Worm (Caenorhabditis elegans) whole organism, mixed stage, embryonic: ENCODE measurements around the gene F36G9.13.

Experiments used
- M03D4.4 ChIP-seq: sonication (generic microtip); optimal IDR thresholded peaks from 2 replicates; lab custom pipeline; 2017; ENCODE audit warnings: mild to moderate bottlenecking, missing genetic modification characterization, missing compliant biosample characterization
- bed-3 ChIP-seq: fragments of 200-800 bp; sonication (Bioruptor generic); optimal IDR thresholded peaks from 3 replicates; lab custom pipeline; 2018; ENCODE audit warnings: mild to moderate bottlenecking, missing genetic modification characterization, moderate library complexity, missing compliant biosample characterization
- blmp-1 ChIP-seq: fragments of 150-350 bp; optimal IDR thresholded peaks from 2 replicates; lab custom pipeline; 2014; ENCODE audit warnings: missing biosample characterization, missing genetic modification characterization
- ceh-43 ChIP-seq: fragments of 200-800 bp; sonication (Bioruptor generic); optimal IDR thresholded peaks from 2 replicates; lab custom pipeline; 2018; ENCODE audit warnings: mild to moderate bottlenecking, missing genetic modification characterization, moderate library complexity, missing compliant biosample characterization
- ceh-83 ChIP-seq: fragments of 200-800 bp; sonication (Bioruptor generic); optimal IDR thresholded peaks from 2 replicates; lab custom pipeline; 2018; ENCODE audit warnings: mild to moderate bottlenecking, missing genetic modification characterization, missing compliant biosample characterization
- ces-1 ChIP-seq: fragments of 150-350 bp; optimal IDR thresholded peaks from 2 replicates; lab custom pipeline; 2014; ENCODE audit warnings: missing biosample characterization, missing genetic modification reagents, missing genetic modification characterization
- cnd-1 ChIP-seq: fragments of 200-800 bp; sonication (Bioruptor generic); optimal IDR thresholded peaks from 2 replicates; lab custom pipeline; 2018; ENCODE audit warnings: mild to moderate bottlenecking, missing genetic modification characterization, missing compliant biosample characterization
- drap-1 ChIP-seq: fragments of 200-800 bp; sonication (Bioruptor generic); optimal IDR thresholded peaks from 3 replicates; lab custom pipeline; 2018; ENCODE audit warnings: mild to moderate bottlenecking, missing genetic modification characterization, missing compliant biosample characterization
- elt-1 ChIP-seq: sonication (generic microtip); optimal IDR thresholded peaks from 2 replicates; lab custom pipeline; 2017; ENCODE audit warnings: missing genetic modification characterization, mild to moderate bottlenecking, missing compliant biosample characterization, antibody characterized with exemption, moderate library complexity, borderline replicate concordance; ENCODE audit not compliant: insufficient read depth
- elt-3 ChIP-seq: fragments of 150-350 bp; optimal IDR thresholded peaks from 2 replicates; lab custom pipeline; 2014; ENCODE audit warnings: missing biosample characterization, missing genetic modification characterization
- ham-2 ChIP-seq: fragments of 200-800 bp; sonication (Bioruptor generic); optimal IDR thresholded peaks from 2 replicates; lab custom pipeline; 2018; ENCODE audit warnings: mild to moderate bottlenecking, missing genetic modification characterization, missing compliant biosample characterization
- hlh-1 ChIP-seq: fragments of 150-350 bp; optimal IDR thresholded peaks from 2 replicates; lab custom pipeline; 2014; ENCODE audit warnings: missing biosample characterization, missing genetic modification reagents, missing genetic modification characterization
- lin-13 ChIP-seq: fragments of 150-350 bp; optimal IDR thresholded peaks from 2 replicates; lab custom pipeline; 2014; ENCODE audit warnings: missing biosample characterization, missing genetic modification characterization
- lin-32 ChIP-seq: fragments of 200-800 bp; sonication (Bioruptor generic); optimal IDR thresholded peaks from 2 replicates; lab custom pipeline; 2018; ENCODE audit warnings: mild to moderate bottlenecking, missing genetic modification characterization, missing compliant biosample characterization
- lsy-2 ChIP-seq: fragments of 150-350 bp; optimal IDR thresholded peaks from 2 replicates; lab custom pipeline; 2014; ENCODE audit warnings: missing biosample characterization, missing genetic modification characterization
- mab-5 ChIP-seq: fragments of 150-350 bp; optimal IDR thresholded peaks from 2 replicates; lab custom pipeline; 2014; ENCODE audit warnings: missing biosample characterization, missing genetic modification characterization
- mep-1 ChIP-seq: fragments of 150-350 bp; optimal IDR thresholded peaks from 2 replicates; lab custom pipeline; 2017; ENCODE audit warnings: missing biosample characterization, missing genetic modification reagents, missing genetic modification characterization, inconsistent platforms
- mls-2 ChIP-seq: sonication (generic microtip); optimal IDR thresholded peaks from 2 replicates; lab custom pipeline; 2016; ENCODE audit warnings: mild to moderate bottlenecking, missing genetic modification characterization, moderate library complexity, missing compliant biosample characterization
- nhr-12 ChIP-seq: fragments of 150-350 bp; optimal IDR thresholded peaks from 2 replicates; lab custom pipeline; 2014; ENCODE audit warnings: missing biosample characterization, missing genetic modification characterization
- nhr-237 ChIP-seq: fragments of 150-350 bp; optimal IDR thresholded peaks from 2 replicates; lab custom pipeline; 2014; ENCODE audit warnings: missing biosample characterization, missing genetic modification characterization
- nhr-28 ChIP-seq: fragments of 150-350 bp; optimal IDR thresholded peaks from 2 replicates; lab custom pipeline; 2014; ENCODE audit warnings: missing biosample characterization, missing genetic modification characterization
- nhr-76 ChIP-seq: sonication (generic microtip); optimal IDR thresholded peaks from 2 replicates; lab custom pipeline; 2017; ENCODE audit warnings: missing biosample characterization, missing genetic modification characterization
- pha-4 ChIP-seq: fragments of 150-350 bp; optimal IDR thresholded peaks from 2 replicates; lab custom pipeline; 2018; ENCODE audit warnings: missing biosample characterization, missing genetic modification reagents, missing genetic modification characterization
- sem-2 ChIP-seq: fragments of 200-800 bp; sonication (Bioruptor generic); optimal IDR thresholded peaks from 2 replicates; lab custom pipeline; 2018; ENCODE audit warnings: mild to moderate bottlenecking, missing genetic modification characterization, missing compliant biosample characterization
- snpc-4 ChIP-seq: fragments of 150-350 bp; optimal IDR thresholded peaks from 2 replicates; lab custom pipeline; 2014; ENCODE audit warnings: missing biosample characterization, missing genetic modification characterization
- sptf-1 ChIP-seq: sonication (generic microtip); optimal IDR thresholded peaks from 2 replicates; lab custom pipeline; 2017; ENCODE audit warnings: mild to moderate bottlenecking, missing genetic modification characterization, moderate library complexity, missing compliant biosample characterization
- tbx-8 ChIP-seq: fragments of 200-800 bp; sonication (Bioruptor generic); optimal IDR thresholded peaks from 2 replicates; lab custom pipeline; 2018; ENCODE audit warnings: mild to moderate bottlenecking, missing genetic modification characterization, moderate library complexity, missing compliant biosample characterization
- unc-120 ChIP-seq: sonication (generic microtip); optimal IDR thresholded peaks from 2 replicates; lab custom pipeline; 2017; ENCODE audit warnings: missing genetic modification characterization, missing compliant biosample characterization; ENCODE audit not compliant: poor library complexity, severe bottlenecking
- unc-39 ChIP-seq: fragments of 150-350 bp; optimal IDR thresholded peaks from 2 replicates; lab custom pipeline; 2014; ENCODE audit warnings: missing biosample characterization, missing genetic modification characterization
- unc-62 ChIP-seq: fragments of 150-350 bp; optimal IDR thresholded peaks from 2 replicates; lab custom pipeline; 2014; ENCODE audit warnings: missing biosample characterization, missing genetic modification reagents, missing genetic modification characterization
- zip-8 ChIP-seq: fragments of 150-350 bp; optimal IDR thresholded peaks from 2 replicates; lab custom pipeline; 2014; ENCODE audit warnings: missing biosample characterization, missing genetic modification characterization
- ztf-11 ChIP-seq: fragments of 150-350 bp; optimal IDR thresholded peaks from 2 replicates; lab custom pipeline; 2014; ENCODE audit warnings: missing biosample characterization, missing genetic modification characterization

Gene F36G9.13

DNA sequence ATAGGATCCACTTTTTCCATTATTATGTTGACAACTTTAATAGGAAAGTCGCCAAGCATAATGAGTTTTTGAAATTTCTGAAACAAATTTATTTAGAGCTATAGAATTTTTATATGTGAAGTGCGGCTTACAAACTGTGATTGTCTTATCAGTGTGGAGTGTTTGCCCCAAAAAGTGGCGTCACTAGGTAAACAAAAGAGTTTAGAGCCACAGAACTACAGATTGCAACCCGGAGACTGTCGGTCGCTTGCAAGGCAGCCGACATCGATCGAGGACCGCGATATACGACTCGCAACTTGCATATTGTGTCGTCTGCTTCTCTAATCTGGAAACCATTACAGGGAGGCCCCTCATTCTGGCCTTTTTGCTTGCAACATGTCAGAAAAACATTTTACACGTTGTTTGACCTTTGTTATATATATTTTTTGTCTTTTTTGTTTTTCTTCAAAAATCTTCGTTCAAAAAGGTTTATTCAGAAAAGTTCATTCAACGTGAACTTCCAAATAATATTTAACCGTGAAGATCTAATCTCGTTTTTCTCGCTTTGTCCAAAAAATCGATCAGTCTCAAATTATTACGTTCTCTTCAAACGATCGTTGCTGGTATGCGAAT is at the start of gene F36G9.13, which contains the start of gene fbxa-99:
TSS of gene F36G9.13 (plus strand) at position 562 of the 612 bp plus-strand sequence.
TSS of gene fbxa-99 (minus strand) at position 122 of the 612 bp plus-strand sequence.
- no peak for TF ChIP-seq mls-2 (tag; lab: Kevin White, UChicago)
- TF ChIP-seq sptf-1 (tag; lab: Kevin White, UChicago): no peak
- TF ChIP-seq nhr-28 (tag; lab: Kevin White, UChicago): no peak
- no peak for TF ChIP-seq zip-8 (tag; lab: Kevin White, UChicago)
- TF ChIP-seq mep-1: no peak
- no peak for TF ChIP-seq nhr-237
- TF ChIP-seq ceh-83 (GFP tag; lab: Kevin White, UChicago): no peak
- no peak for TF ChIP-seq drap-1 (GFP tag; lab: Kevin White, UChicago)
- TF ChIP-seq cnd-1: no peak
- TF ChIP-seq mab-5 (tag; lab: Kevin White, UChicago): no peak
- TF ChIP-seq lin-13 (tag; lab: Kevin White, UChicago): no peak
- TF ChIP-seq sem-2 (GFP tag; lab: Kevin White, UChicago): no peak
- TF ChIP-seq hlh-1 (tag; lab: Kevin White, UChicago): no peak
- TF ChIP-seq elt-1 (tag; lab: Kevin White, UChicago): no peak
- TF ChIP-seq lin-32 (GFP tag; lab: Kevin White, UChicago): no peak
- no peak for TF ChIP-seq ztf-11

- TF ChIP-seq nhr-12 (tag; lab: Kevin White, UChicago): no peak
- TF ChIP-seq mls-2 (tag; lab: Kevin White, UChicago): no peak
- no peak for TF ChIP-seq M03D4.4 (tag; lab: Kevin White, UChicago)
- TF ChIP-seq sptf-1 (tag; lab: Kevin White, UChicago): no peak
- no peak for TF ChIP-seq mep-1
These were observed 42.8 kb upstream of the F36G9.13 start, which contains the start of gene srw-55 for ce11 chrV:15940254-15940653. TSS of gene srw-55 (minus strand) at chrV:15940354.

DNA sequence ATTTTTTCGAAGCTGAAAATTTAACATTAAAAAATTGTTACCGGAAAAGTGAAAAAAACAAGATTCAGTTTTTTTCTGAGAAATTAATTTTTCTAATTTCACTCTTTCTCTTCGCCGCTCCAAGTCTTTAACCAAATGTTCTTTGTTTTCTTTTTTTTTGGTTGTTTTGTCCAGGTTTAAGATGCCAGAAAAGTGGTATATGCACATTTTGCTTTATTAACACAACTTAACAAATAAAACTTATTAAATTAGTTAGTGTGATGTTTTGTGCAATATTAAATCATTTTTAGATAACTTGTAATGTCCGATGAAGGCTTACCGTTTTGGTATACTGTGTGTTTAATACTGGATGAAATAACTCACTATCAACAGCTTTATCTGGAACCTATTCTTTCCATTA is 40.0 kb upstream of the F36G9.13 start, which contains the start of gene srw-53:
TSS of gene srw-53 (plus strand) at position 301 of the 400 bp plus-strand sequence.
- no peak for TF ChIP-seq unc-39
- TF ChIP-seq ceh-43 (GFP tag; lab: Kevin White, UChicago): no peak
- no peak for TF ChIP-seq ham-2 (GFP tag; lab: Kevin White, UChicago)
- no peak for TF ChIP-seq sptf-1 (tag; lab: Kevin White, UChicago)
- TF ChIP-seq ztf-11: no peak
- no peak for TF ChIP-seq drap-1 (GFP tag; lab: Kevin White, UChicago)
- TF ChIP-seq nhr-76 (tag; lab: Kevin White, UChicago): no peak
- no peak for TF ChIP-seq lin-13 (tag; lab: Kevin White, UChicago)
- TF ChIP-seq bed-3 (GFP tag; lab: Kevin White, UChicago): no peak
- TF ChIP-seq snpc-4 (tag; lab: Kevin White, UChicago): no peak
- TF ChIP-seq ces-1: no peak
- no peak for TF ChIP-seq M03D4.4 (tag; lab: Kevin White, UChicago)

DNA sequence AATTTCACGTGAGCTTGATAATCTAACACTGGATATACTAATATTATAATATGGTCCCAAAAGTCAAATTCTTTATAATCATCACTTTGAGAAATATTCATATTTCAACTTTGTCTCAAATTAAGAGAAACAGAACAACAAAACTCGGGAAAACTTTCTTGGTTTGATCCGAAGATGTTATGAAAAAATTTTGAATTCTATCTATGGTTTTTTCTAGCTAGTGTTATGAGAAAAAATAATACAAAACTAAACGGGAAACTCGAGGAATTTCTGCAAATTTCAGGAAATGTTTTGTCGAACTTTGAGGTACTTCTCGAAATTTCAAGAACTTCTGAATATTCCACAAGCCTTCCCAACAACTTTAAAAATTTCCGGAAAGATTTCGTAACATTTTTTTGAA is 32.2 kb upstream of the F36G9.13 start, which contains the start of gene srw-59:
TSS of gene srw-59 (minus strand) at position 101 of the 400 bp plus-strand sequence.
- TF ChIP-seq ceh-43 (GFP tag; lab: Kevin White, UChicago) (no peak), mep-1 (no peak), elt-3 (tag; lab: Kevin White, UChicago) (no peak), unc-120 (tag; lab: Kevin White, UChicago) (no peak), ceh-83 (GFP tag; lab: Kevin White, UChicago) (no peak), blmp-1 (tag; lab: Kevin White, UChicago) (no peak), nhr-76 (tag; lab: Kevin White, UChicago) (no peak), tbx-8 (no peak), nhr-28 (tag; lab: Kevin White, UChicago) (no peak), sem-2 (GFP tag; lab: Kevin White, UChicago) (no peak), bed-3 (GFP tag; lab: Kevin White, UChicago) (no peak), lin-32 (GFP tag; lab: Kevin White, UChicago) (no peak), hlh-1 (tag; lab: Kevin White, UChicago) (no peak), unc-62 (GFP tag; lab: Kevin White, UChicago) (no peak), ham-2 (GFP tag; lab: Kevin White, UChicago) (no peak), zip-8 (tag; lab: Kevin White, UChicago) (no peak), drap-1 (GFP tag; lab: Kevin White, UChicago) (no peak), sptf-1 (tag; lab: Kevin White, UChicago) (no peak), pha-4 (no peak), lsy-2 (no peak)
